Worm (Caenorhabditis elegans): ENCODE results near the gene nduf-2.2.

ce11 chrIII:6499102-6499501, 34.1 kb downstream of the nduf-2.2 start:
- TF ChIP-seq cebp-1 (GFP tag; IDR thresholded peaks at IDR 0.05) (no peak), cebp-1 (tag; optimal IDR thresholded peaks at IDR 0.05) (no peak), hlh-26 (GFP tag; conservative IDR thresholded peaks at IDR 0.05) (no peak), snpc-4 (GFP tag; optimal IDR thresholded peaks at IDR 0.05) (no peak), snpc-4 (tag; optimal IDR thresholded peaks at IDR 0.05) (no peak), unc-130 (GFP tag; optimal IDR thresholded peaks at IDR 0.05) (no peak), rec-8 (tag; optimal IDR thresholded peaks at IDR 0.05) (no peak), B0035.1 (tag; optimal IDR thresholded peaks at IDR 0.05) (no peak), F10E7.11 (tag; optimal IDR thresholded peaks at IDR 0.05) (no peak), mel-28 (tag; optimal IDR thresholded peaks at IDR 0.05; ENCODE audit: borderline replicate concordance) (no peak), T26A5.8 (tag; optimal IDR thresholded peaks at IDR 0.05) (no peak), ama-1 (optimal IDR thresholded peaks at IDR 0.05) (no peak), ama-1 (GFP tag; optimal IDR thresholded peaks at IDR 0.05) (no peak), rcor-1 (GFP tag; IDR thresholded peaks at IDR 0.05) (no peak), lin-35 (GFP tag; optimal IDR thresholded peaks at IDR 0.05) (no peak)

Data from whole organism, young adult.